Worm (Caenorhabditis elegans) whole organism, L4 larva: ENCODE measurements around the gene sul-1.

Source experiments
- aly-2 ChIP-seq: sonication (generic microtip); optimal IDR thresholded peaks from 2 replicates; lab custom pipeline; 2018; ENCODE audit warnings: missing biosample characterization, missing genetic modification characterization
- ceh-32 ChIP-seq: sonication (generic microtip); optimal IDR thresholded peaks from 2 replicates; lab custom pipeline; 2016; ENCODE audit warnings: mild to moderate bottlenecking, missing genetic modification characterization, missing compliant biosample characterization; ENCODE audit not compliant: poor library complexity
- hif-1 ChIP-seq, 2 experiments: sonication (generic microtip); optimal IDR thresholded peaks; 2 replicates each; lab custom pipeline; 2016 to 2017; ENCODE audit warnings: missing compliant biosample characterization in 2 of 2, missing genetic modification characterization in 2 of 2, missing genetic modification reagents in 2 of 2, missing genotype in 2 of 2, mild to moderate bottlenecking in 1 of 2
- lin-13 ChIP-seq: fragments of 150-350 bp; optimal IDR thresholded peaks from 2 replicates; lab custom pipeline; 2014; ENCODE audit warnings: missing biosample characterization, missing genetic modification reagents, missing genetic modification characterization
- lin-29 ChIP-seq: fragments of 200-800 bp; sonication (Bioruptor generic); IDR thresholded peaks from 2 replicates; pipeline ENCODE4 v1.3.6; 2022; ENCODE audit warnings: missing genetic modification reagents, missing genetic modification characterization, missing compliant biosample characterization
- lir-3 ChIP-seq: sonication (generic microtip); optimal IDR thresholded peaks from 2 replicates; lab custom pipeline; 2016; ENCODE audit warnings: mild to moderate bottlenecking, missing genetic modification characterization, missing compliant biosample characterization
- nhr-237 ChIP-seq: sonication (generic microtip); optimal IDR thresholded peaks from 2 replicates; lab custom pipeline; 2017; ENCODE audit warnings: missing biosample characterization, missing genetic modification characterization
- pqm-1 ChIP-seq: sonication (generic microtip); optimal IDR thresholded peaks from 2 replicates; lab custom pipeline; 2017; ENCODE audit warnings: missing biosample characterization, missing genetic modification characterization
- ztf-11 ChIP-seq: fragments of 150-350 bp; optimal IDR thresholded peaks from 2 replicates; lab custom pipeline; 2014; ENCODE audit warnings: missing biosample characterization, missing genetic modification characterization

DNA sequence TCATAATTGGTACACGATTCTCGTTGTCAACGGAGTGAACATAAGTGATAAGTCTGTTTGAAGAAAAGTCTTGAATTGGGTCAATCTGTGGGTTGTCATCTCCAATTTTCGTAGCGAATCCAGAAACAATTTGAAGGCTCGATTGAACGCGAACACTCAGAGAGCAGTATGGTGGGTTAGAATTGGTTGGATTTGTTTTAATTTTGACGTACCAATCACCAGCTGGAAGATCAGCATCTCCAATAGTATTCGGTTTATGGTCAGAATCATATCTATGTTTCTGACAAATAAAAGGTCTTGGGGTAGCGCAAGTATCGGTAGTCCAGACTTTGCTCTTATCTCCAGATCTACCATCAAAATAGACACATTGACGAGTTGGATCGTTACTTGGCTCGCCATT lies 40.1 kb downstream of the sul-1 start:
- TF ChIP-seq aly-2 (tag; lab: Kevin White, UChicago), result no peak
- TF ChIP-seq pqm-1, result no peak
- no peak for TF ChIP-seq hif-1 (tag; optimal IDR thresholded peaks at IDR 0.05; lab: Kevin White, UChicago)
- no peak for TF ChIP-seq ceh-32 (tag; lab: Kevin White, UChicago)
- no peak for TF ChIP-seq lir-3 (tag; lab: Kevin White, UChicago)
- TF ChIP-seq lin-29 (GFP tag; lab: Robert Waterston, UW), result no peak
- no peak for TF ChIP-seq lin-13
- TF ChIP-seq ztf-11 (tag; lab: Kevin White, UChicago), result no peak
- TF ChIP-seq nhr-237 (tag; lab: Kevin White, UChicago), result no peak
